Worm (Caenorhabditis elegans): ENCODE results near the gene nspg-6.

ce11 chrIII:7275296-7275695 is 39.5 kb downstream of the nspg-6 start, which contains the start of gene psd-1:
- TF ChIP-seq nhr-76 (tag; optimal IDR thresholded peaks at IDR 0.05) (no peak), unc-62 (GFP tag; optimal IDR thresholded peaks at IDR 0.05) (no peak)
